Fruit fly (Drosophila melanogaster) whole organism, embryonic: ENCODE data around the gene CG14096.

Experiments used
- ATbp ChIP-seq: fragments of 200-800 bp; sonication (Bioruptor generic); optimal IDR thresholded peaks from 2 replicates; lab custom pipeline; 2017; ENCODE audit warnings: missing biosample characterization, mild to moderate bottlenecking, missing genetic modification characterization, missing genetic modification reagents
- Aef1 ChIP-seq: fragments of 200-800 bp; sonication (Bioruptor generic); IDR thresholded peaks from 3 replicates; pipeline ENCODE4 v1.3.6; 2022; ENCODE audit warnings: missing biosample characterization, missing genetic modification characterization
- CG10274 ChIP-seq: fragments of 200-800 bp; sonication (Bioruptor generic); optimal IDR thresholded peaks from 3 replicates; lab custom pipeline; 2017; ENCODE audit warnings: missing biosample characterization, mild to moderate bottlenecking, missing genetic modification characterization
- CG10565 ChIP-seq: fragments of 200-800 bp; sonication (Bioruptor generic); optimal IDR thresholded peaks from 3 replicates; lab custom pipeline; 2016; ENCODE audit warnings: missing biosample characterization, mild to moderate bottlenecking, missing genetic modification characterization
- CG11723 ChIP-seq: fragments of 200-800 bp; sonication (Bioruptor generic); optimal IDR thresholded peaks from 2 replicates; lab custom pipeline; 2017; ENCODE audit warnings: missing biosample characterization, mild to moderate bottlenecking, missing genetic modification characterization
- CG12104 ChIP-seq: fragments of 200-800 bp; sonication (Bioruptor generic); optimal IDR thresholded peaks from 3 replicates; lab custom pipeline; 2016; ENCODE audit warnings: missing biosample characterization, missing genetic modification characterization
- CG12155 ChIP-seq: fragments of 200-800 bp; sonication (Bioruptor generic); optimal IDR thresholded peaks from 3 replicates; lab custom pipeline; 2016; ENCODE audit warnings: missing biosample characterization, missing genetic modification characterization
- CG12236 ChIP-seq: fragments of 200-800 bp; sonication (Bioruptor generic); optimal IDR thresholded peaks from 2 replicates; lab custom pipeline; 2016; ENCODE audit warnings: missing biosample characterization, missing genetic modification characterization
- CG13624 ChIP-seq: fragments of 200-800 bp; sonication (Bioruptor generic); optimal IDR thresholded peaks from 2 replicates; lab custom pipeline; 2016; ENCODE audit warnings: missing biosample characterization, missing genetic modification characterization
- CG14667 ChIP-seq: fragments of 200-800 bp; sonication (Bioruptor generic); IDR thresholded peaks from 2 replicates; pipeline ENCODE4 v1.3.6; 2022; ENCODE audit warnings: missing biosample characterization, missing genetic modification characterization
- CG16815 ChIP-seq: fragments of 200-800 bp; sonication (Bioruptor generic); optimal IDR thresholded peaks from 3 replicates; lab custom pipeline; 2017; ENCODE audit warnings: missing biosample characterization, mild to moderate bottlenecking, missing genetic modification characterization
- CG1792 ChIP-seq: fragments of 200-800 bp; sonication (Bioruptor generic); optimal IDR thresholded peaks from 2 replicates; lab custom pipeline; 2016; ENCODE audit warnings: missing biosample characterization, missing genetic modification characterization
- CG18619 ChIP-seq: fragments of 200-800 bp; sonication (Bioruptor generic); optimal IDR thresholded peaks from 3 replicates; lab custom pipeline; 2017; ENCODE audit warnings: missing biosample characterization, mild to moderate bottlenecking, missing genetic modification characterization
- CG30403 ChIP-seq: fragments of 200-800 bp; sonication (Bioruptor generic); optimal IDR thresholded peaks from 3 replicates; lab custom pipeline; 2016; ENCODE audit warnings: missing biosample characterization, missing genetic modification characterization
- CG3281 ChIP-seq: fragments of 200-800 bp; sonication (Bioruptor generic); optimal IDR thresholded peaks from 3 replicates; lab custom pipeline; 2017; ENCODE audit warnings: missing biosample characterization, mild to moderate bottlenecking, missing genetic modification characterization
- CG34422 ChIP-seq: fragments of 200-800 bp; sonication (Bioruptor generic); IDR thresholded peaks from 3 replicates; pipeline ENCODE4 v1.3.6; 2022; ENCODE audit warnings: missing biosample characterization, missing genetic modification characterization
- CG4707 ChIP-seq: fragments of 200-800 bp; sonication (Bioruptor generic); optimal IDR thresholded peaks from 2 replicates; lab custom pipeline; 2018; ENCODE audit warnings: missing biosample characterization, mild to moderate bottlenecking, missing genetic modification characterization, moderate library complexity
- CG4730 ChIP-seq: fragments of 200-800 bp; sonication (Bioruptor generic); IDR thresholded peaks from 2 replicates; pipeline ENCODE4 v1.3.6; 2022; ENCODE audit warnings: missing biosample characterization, missing genetic modification characterization
- CG6272 ChIP-seq: fragments of 200-800 bp; sonication (Bioruptor generic); IDR thresholded peaks from 2 replicates; pipeline ENCODE4 v1.3.6; 2022; ENCODE audit warnings: missing biosample characterization, missing genetic modification characterization
- CG6654 ChIP-seq: fragments of 200-800 bp; sonication (Bioruptor generic); optimal IDR thresholded peaks from 2 replicates; lab custom pipeline; 2017; ENCODE audit warnings: missing biosample characterization, mild to moderate bottlenecking, missing genetic modification characterization
- Ets65A ChIP-seq: fragments of 200-800 bp; sonication (Bioruptor generic); peaks from one replicate; lab custom pipeline; 2016; ENCODE audit warnings: missing biosample characterization, missing genetic modification characterization
- Gsc ChIP-seq: fragments of 200-800 bp; sonication (Bioruptor generic); IDR thresholded peaks from 2 replicates; pipeline ENCODE4 v1.3.6; 2022; ENCODE audit warnings: missing biosample characterization, missing genetic modification characterization
- Hr3 ChIP-seq: fragments of 200-800 bp; sonication (Bioruptor generic); optimal IDR thresholded peaks from 3 replicates; lab custom pipeline; 2016; ENCODE audit warnings: missing biosample characterization, missing genetic modification characterization
- MTF-1 ChIP-seq: fragments of 200-800 bp; sonication (Bioruptor generic); optimal IDR thresholded peaks from 2 replicates; lab custom pipeline; 2018; ENCODE audit warnings: missing biosample characterization, mild to moderate bottlenecking, missing genetic modification characterization, borderline replicate concordance
- Med ChIP-seq: fragments of 200-800 bp; sonication (Bioruptor generic); peaks from one replicate; lab custom pipeline; 2016; ENCODE audit warnings: missing biosample characterization, missing genetic modification characterization, mild to moderate bottlenecking, inconsistent platforms, moderate library complexity
- NFAT ChIP-seq: fragments of 200-800 bp; sonication (Bioruptor generic); IDR thresholded peaks from 2 replicates; pipeline ENCODE4 v1.3.6; 2022; ENCODE audit warnings: missing biosample characterization, missing genetic modification characterization
- Neu2 ChIP-seq: fragments of 200-800 bp; sonication (Bioruptor generic); optimal IDR thresholded peaks from 3 replicates; lab custom pipeline; 2016; ENCODE audit warnings: missing biosample characterization, missing genetic modification characterization, borderline replicate concordance
- Opbp ChIP-seq: fragments of 200-800 bp; sonication (Bioruptor generic); IDR thresholded peaks from 3 replicates; pipeline ENCODE4 v1.3.6; 2022; ENCODE audit warnings: missing biosample characterization, missing genetic modification characterization; ENCODE audit not compliant: partially characterized antibody
- aop ChIP-seq: fragments of 200-800 bp; sonication (Bioruptor generic); IDR thresholded peaks from 2 replicates; pipeline ENCODE4 v1.3.6; 2022; ENCODE audit warnings: missing biosample characterization, missing genetic modification characterization
- ase ChIP-seq: fragments of 200-800 bp; sonication (Bioruptor generic); IDR thresholded peaks from 3 replicates; pipeline ENCODE4 v1.3.6; 2022; ENCODE audit warnings: missing biosample characterization, missing genetic modification characterization
- ato ChIP-seq: fragments of 200-800 bp; sonication (Bioruptor generic); IDR thresholded peaks from 2 replicates; pipeline ENCODE4 v1.3.6; 2022; ENCODE audit warnings: missing biosample characterization, missing genetic modification characterization; ENCODE audit not compliant: partially characterized antibody
- br ChIP-seq: fragments of >200 bp; optimal IDR thresholded peaks from 2 replicates; lab custom pipeline; 2017
- croc ChIP-seq: fragments of 200-800 bp; sonication (Bioruptor generic); conservative IDR thresholded peaks from 3 replicates; pipeline ENCODE4 v1.3.6; 2022; ENCODE audit warnings: missing biosample characterization, missing genetic modification characterization
- crp ChIP-seq, 2 experiments: fragments of 200-800 bp; sonication (Bioruptor generic); optimal IDR thresholded peaks; 2 replicates in 1 of 2; 3 replicates in 1 of 2; lab custom pipeline; 2017; ENCODE audit warnings: missing biosample characterization in 2 of 2, missing genetic modification characterization in 2 of 2, mild to moderate bottlenecking in 1 of 2, moderate library complexity in 1 of 2
- dan ChIP-seq: fragments of 200-800 bp; sonication (Bioruptor generic); IDR thresholded peaks from 2 replicates; pipeline ENCODE4 v1.3.6; 2022; ENCODE audit warnings: missing biosample characterization, missing genetic modification characterization
- fd102C ChIP-seq: fragments of 200-800 bp; sonication (Bioruptor generic); optimal IDR thresholded peaks from 2 replicates; lab custom pipeline; 2018; ENCODE audit warnings: missing biosample characterization, mild to moderate bottlenecking, missing genetic modification characterization, moderate library complexity
- gce ChIP-seq: fragments of 200-800 bp; sonication (Bioruptor generic); IDR thresholded peaks from 3 replicates; pipeline ENCODE4 v1.3.6; 2022; ENCODE audit warnings: missing biosample characterization, missing genetic modification characterization
- grn ChIP-seq: fragments of 200-800 bp; sonication (Bioruptor generic); optimal IDR thresholded peaks from 3 replicates; lab custom pipeline; 2017; ENCODE audit warnings: missing biosample characterization, missing genetic modification characterization
- h ChIP-seq: fragments of >200 bp; optimal IDR thresholded peaks from 2 replicates; lab custom pipeline; 2017
- kah ChIP-seq: fragments of 200-800 bp; sonication (Bioruptor generic); optimal IDR thresholded peaks from 2 replicates; lab custom pipeline; 2018; ENCODE audit warnings: missing biosample characterization, mild to moderate bottlenecking, missing genetic modification characterization
- kay ChIP-seq: fragments of 200-800 bp; sonication (Bioruptor generic); optimal IDR thresholded peaks from 2 replicates; lab custom pipeline; 2016; ENCODE audit warnings: missing biosample characterization, missing genetic modification characterization
- mam ChIP-seq: fragments of 200-800 bp; sonication (Bioruptor generic); optimal IDR thresholded peaks from 3 replicates; lab custom pipeline; 2016; ENCODE audit warnings: missing biosample characterization, missing genetic modification characterization
- mirr ChIP-seq: fragments of 200-800 bp; sonication (Bioruptor generic); optimal IDR thresholded peaks from 3 replicates; lab custom pipeline; 2018; ENCODE audit warnings: missing biosample characterization, mild to moderate bottlenecking, missing genetic modification characterization
- nerfin-1 ChIP-seq: fragments of 200-800 bp; sonication (Bioruptor generic); optimal IDR thresholded peaks from 3 replicates; lab custom pipeline; 2019; ENCODE audit warnings: missing biosample characterization, mild to moderate bottlenecking, missing genetic modification characterization, moderate library complexity
- nmo ChIP-seq: fragments of 200-800 bp; sonication (Bioruptor generic); optimal IDR thresholded peaks from 2 replicates; lab custom pipeline; 2018; ENCODE audit warnings: missing biosample characterization, mild to moderate bottlenecking, missing genetic modification characterization, moderate library complexity
- prd ChIP-seq, 3 experiments: fragments of >200 bp in 2 of 3; fragments of 200-800 bp in 1 of 3; sonication (Bioruptor generic) in 1 of 3; optimal IDR thresholded peaks in 2 of 3; IDR thresholded peaks in 1 of 3; 2 replicates in 2 of 3; 3 replicates in 1 of 3; pipeline versions ENCODE4 v1.3.6 to Lab custom; 2017 to 2022; ENCODE audit warnings: missing biosample characterization in 1 of 3, missing genetic modification characterization in 1 of 3
- pros ChIP-seq: fragments of 200-800 bp; sonication (Bioruptor generic); optimal IDR thresholded peaks from 3 replicates; lab custom pipeline; 2019; ENCODE audit warnings: missing biosample characterization, mild to moderate bottlenecking, missing genetic modification characterization, moderate library complexity
- sob ChIP-seq: fragments of 200-800 bp; sonication (Bioruptor generic); IDR thresholded peaks from 2 replicates; pipeline ENCODE4 v1.3.6; 2022; ENCODE audit warnings: missing biosample characterization, missing genetic modification characterization
- tna ChIP-seq: fragments of 200-800 bp; sonication (Bioruptor generic); IDR thresholded peaks from 2 replicates; pipeline ENCODE4 v1.3.6; 2022; ENCODE audit warnings: missing biosample characterization, missing genetic modification characterization; ENCODE audit not compliant: partially characterized antibody
- tx ChIP-seq: fragments of 200-800 bp; sonication (Bioruptor generic); optimal IDR thresholded peaks from 2 replicates; lab custom pipeline; 2016; ENCODE audit warnings: missing biosample characterization, missing genetic modification characterization
- z ChIP-seq: fragments of 200-800 bp; sonication (Bioruptor generic); IDR thresholded peaks from 3 replicates; pipeline ENCODE4 v1.3.6; 2022; ENCODE audit warnings: missing biosample characterization, missing genetic modification characterization

Gene CG14096

DNA sequence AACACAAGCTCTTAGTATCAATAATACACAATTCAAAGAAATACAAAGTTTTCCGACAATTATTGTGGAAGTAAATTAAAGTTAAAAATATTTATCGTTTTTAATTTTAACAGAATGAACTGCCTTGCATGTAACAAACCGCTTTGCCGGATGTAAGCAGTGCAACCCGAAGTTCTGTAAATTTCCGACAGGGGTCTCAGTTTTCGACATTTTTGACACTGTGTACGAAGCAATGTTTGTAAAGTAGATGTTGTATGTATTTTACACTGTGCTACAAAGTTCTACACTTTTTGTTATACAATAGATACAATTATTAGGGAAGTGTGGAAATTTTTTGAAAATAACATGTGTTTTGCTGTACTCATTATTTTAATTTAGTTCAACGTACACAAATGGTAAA, 49.7 kb upstream of the CG14096 start (continued):
- TF ChIP-seq CG11723 (GFP tag; lab: Kevin White, UChicago) (peak; percentile 63), CG12236 (peak; percentile 78), CG6654 (GFP tag; lab: Kevin White, UChicago) (peak; percentile 69), tna (GFP tag; lab: Robert Waterston, UW) (no peak), crp (GFP tag; optimal IDR thresholded peaks at IDR 0.05; lab: Kevin White, UChicago) (peak in 1 of 2 experiments; percentile 50), kah (no peak), CG10565 (GFP tag; lab: Kevin White, UChicago) (peak; percentile 76), pros (no peak), grn (GFP tag; lab: Kevin White, UChicago) (no peak), Aef1 (peak; percentile 90), Gsc (GFP tag; lab: Robert Waterston, UW) (peak; percentile 76), prd (optimal IDR thresholded peaks at IDR 0.05; lab: Kevin White, UChicago) (no peak), prd (GFP tag; IDR thresholded peaks at IDR 0.05; lab: Robert Waterston, UW) (peak; percentile 89), tx (GFP tag; lab: Kevin White, UChicago) (peak; percentile 69), CG12155 (GFP tag; lab: Kevin White, UChicago) (peak; percentile 70), mam (GFP tag; lab: Kevin White, UChicago) (peak; percentile 95), CG10274 (GFP tag; lab: Kevin White, UChicago) (peak; percentile 83), mirr (peak; percentile 90), Med (peak; percentile 99), Opbp (GFP tag; lab: Robert Waterston, UW) (peak; percentile 53; the same call in 1 of the 3 replicates), croc (GFP tag; lab: Robert Waterston, UW) (peak; percentile 87), CG1792 (GFP tag; lab: Kevin White, UChicago) (peak; percentile 79), aop (GFP tag; lab: Robert Waterston, UW) (peak; percentile 60; the same call in 1 of the 2 replicates), fd102C (GFP tag; lab: Kevin White, UChicago) (peak; percentile 83), br (lab: Kevin White, UChicago) (no peak), nmo (GFP tag; lab: Kevin White, UChicago) (peak; percentile 87), kay (GFP tag; lab: Kevin White, UChicago) (peak; percentile 74), Neu2 (peak; percentile 64), Hr3 (peak; percentile 89), CG18619 (GFP tag; lab: Kevin White, UChicago) (peak; percentile 87), ATbp (GFP tag; lab: Kevin White, UChicago) (peak; percentile 84), CG34422 (GFP tag; lab: Robert Waterston, UW) (peak; percentile 94), CG14667 (peak; percentile 89), dan (GFP tag; lab: Robert Waterston, UW) (peak; percentile 43; the same call in 1 of the 2 replicates), CG12104 (GFP tag; lab: Kevin White, UChicago) (peak; percentile 86), MTF-1 (peak; percentile 90), sob (GFP tag; lab: Robert Waterston, UW) (peak; percentile 97), CG30403 (GFP tag; lab: Kevin White, UChicago) (peak; percentile 90), ato (GFP tag; lab: Robert Waterston, UW) (peak; percentile 50; the same call in 1 of the 2 replicates), nerfin-1 (tag; lab: Kevin White, UChicago) (no peak), CG4730 (GFP tag; lab: Robert Waterston, UW) (peak; percentile 95), NFAT (GFP tag; lab: Robert Waterston, UW) (peak; percentile 97), Ets65A (peak; percentile 100), ase (GFP tag; lab: Robert Waterston, UW) (peak; percentile 95), h (lab: Kevin White, UChicago) (no peak), z (GFP tag; lab: Robert Waterston, UW) (0 out of 3 replicates have a peak, but pooled peaks have one; percentile 55), CG3281 (GFP tag; lab: Kevin White, UChicago) (peak; percentile 86), CG13624 (GFP tag; lab: Kevin White, UChicago) (peak; percentile 94), CG4707 (peak; percentile 48), gce (peak; percentile 93), CG16815 (peak; percentile 73), CG6272 (peak; percentile 86)
